Fruit fly (Drosophila melanogaster) whole organism, wandering third instar larva: ENCODE results near the gene qm.

Experiments used
- Abd-B ChIP-seq: fragments of >200 bp; optimal IDR thresholded peaks from 2 replicates; lab custom pipeline; 2017; ENCODE audit warnings: missing biosample characterization, missing genetic modification characterization
- Hr83 ChIP-seq: fragments of 200-300 bp; sonication (Bioruptor generic); optimal IDR thresholded peaks from 2 replicates; lab custom pipeline; 2016; ENCODE audit warnings: missing biosample characterization, mild to moderate bottlenecking, missing genetic modification characterization, moderate library complexity; ENCODE audit not compliant: poor library complexity, severe bottlenecking
- OdsH ChIP-seq: fragments of 200-800 bp; sonication (Bioruptor generic); optimal IDR thresholded peaks from 2 replicates; lab custom pipeline; 2016; ENCODE audit warnings: missing biosample characterization, mild to moderate bottlenecking, missing genetic modification characterization
- dl ChIP-seq, 2 experiments: fragments of 175-275, 200-275 bp in 1 of 2; fragments of 200-275 bp in 1 of 2; sonication (Bioruptor generic); optimal IDR thresholded peaks; lab custom pipeline; 2018; ENCODE audit warnings: mild to moderate bottlenecking in 2 of 2, missing biosample characterization in 2 of 2, missing genetic modification characterization in 2 of 2, moderate library complexity in 2 of 2; ENCODE audit not compliant: partially characterized antibody in 2 of 2, insufficient read depth in 1 of 2
- dmrt93B ChIP-seq: fragments of 200-800 bp; sonication (Bioruptor generic); optimal IDR thresholded peaks from 2 replicates; lab custom pipeline; 2018; ENCODE audit warnings: missing biosample characterization, mild to moderate bottlenecking, missing genetic modification characterization
- foxo ChIP-seq, 2 experiments: fragments of 200-800 bp; sonication (Bioruptor generic); optimal IDR thresholded peaks; 2 replicates in 1 of 2; 3 replicates in 1 of 2; lab custom pipeline; 2016 to 2017; ENCODE audit warnings: missing biosample characterization in 2 of 2, missing genetic modification characterization in 2 of 2
- fru ChIP-seq: fragments of 200-800 bp; sonication (Bioruptor generic); optimal IDR thresholded peaks from 3 replicates; lab custom pipeline; 2016; ENCODE audit warnings: missing biosample characterization, mild to moderate bottlenecking, missing genetic modification characterization
- h ChIP-seq: fragments of 200-800 bp; sonication (Bioruptor generic); optimal IDR thresholded peaks from 3 replicates; lab custom pipeline; 2016; ENCODE audit warnings: missing biosample characterization, mild to moderate bottlenecking, missing genetic modification characterization
- jim ChIP-seq: fragments of 175-275, 200-325 bp; sonication (Bioruptor generic); optimal IDR thresholded peaks from 2 replicates; lab custom pipeline; 2016; ENCODE audit warnings: missing biosample characterization, mild to moderate bottlenecking, missing genetic modification characterization
- lola ChIP-seq: fragments of >200 bp; optimal IDR thresholded peaks from 2 replicates; lab custom pipeline; 2017; ENCODE audit warnings: missing biosample characterization, missing genetic modification characterization
- psq ChIP-seq: fragments of 200-800 bp; sonication (Bioruptor generic); optimal IDR thresholded peaks from 3 replicates; lab custom pipeline; 2017; ENCODE audit warnings: missing biosample characterization, mild to moderate bottlenecking, missing genetic modification characterization, moderate library complexity
- usp ChIP-seq: fragments of >200 bp; optimal IDR thresholded peaks from 2 replicates; lab custom pipeline; 2017; ENCODE audit warnings: missing biosample characterization, missing genetic modification characterization

DNA sequence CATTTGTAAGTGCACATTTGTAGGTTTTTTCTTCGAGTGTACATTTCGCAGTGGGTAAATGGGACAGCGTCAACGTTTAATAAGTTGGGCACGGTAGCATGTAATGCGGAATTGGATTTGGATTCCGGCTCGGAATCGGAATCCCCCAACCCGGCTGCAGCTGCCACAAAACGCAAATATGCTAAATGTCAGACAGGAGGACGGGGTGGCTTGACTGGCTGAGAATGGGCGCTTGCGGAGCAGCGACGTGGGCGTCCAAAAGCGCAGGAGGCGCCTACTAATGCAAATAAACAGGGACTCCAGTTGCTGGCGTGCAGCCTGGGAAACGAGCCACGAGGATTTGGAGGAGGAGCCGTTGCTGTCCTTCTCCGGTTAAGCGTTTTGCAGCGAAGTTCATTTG lies 39.7 kb downstream of the qm start, which contains the start of gene CG8564:
- TF ChIP-seq psq (no peak), dl (GFP tag; optimal IDR thresholded peaks at IDR 0.05; lab: Kevin White, UChicago; ENCODE audit: insufficient read depth in 1 of 2, partially characterized antibody in 2 of 2) (no peak), jim (no peak), h (GFP tag; lab: Kevin White, UChicago) (no peak), Abd-B (no peak), dmrt93B (GFP tag; lab: Kevin White, UChicago) (no peak), foxo (GFP tag; optimal IDR thresholded peaks at IDR 0.05; lab: Kevin White, UChicago) (no peak), usp (GFP tag; lab: Kevin White, UChicago) (no peak), fru (GFP tag; lab: Kevin White, UChicago) (no peak), OdsH (GFP tag; lab: Kevin White, UChicago) (no peak), lola (GFP tag; lab: Kevin White, UChicago) (no peak), Hr83 (GFP tag; lab: Kevin White, UChicago) (no peak)
